Fruit fly (Drosophila melanogaster) whole organism, embryonic: ENCODE data around the gene CG31883.
A peak's percentile ranks its signal among the peaks of the same experiment; 100 is the strongest.

ENCODE experiments used
- Blimp-1 ChIP-seq: fragments of 200-800 bp; sonication (Bioruptor generic); optimal IDR thresholded peaks from 3 replicates; lab custom pipeline; 2018; ENCODE audit warnings: missing biosample characterization, missing genetic modification characterization, mild to moderate bottlenecking, moderate library complexity, missing genetic modification reagents
- Bteb2 ChIP-seq: fragments of 200-800 bp; sonication (Bioruptor generic); optimal IDR thresholded peaks from 2 replicates; lab custom pipeline; 2016; ENCODE audit warnings: missing biosample characterization, missing genetic modification characterization
- CG10274 ChIP-seq: fragments of 200-800 bp; sonication (Bioruptor generic); optimal IDR thresholded peaks from 3 replicates; lab custom pipeline; 2017; ENCODE audit warnings: missing biosample characterization, mild to moderate bottlenecking, missing genetic modification characterization
- CG11085 ChIP-seq: fragments of 200-800 bp; sonication (Bioruptor generic); IDR thresholded peaks from 2 replicates; pipeline ENCODE4 v1.3.6; 2022; ENCODE audit warnings: missing biosample characterization, missing genetic modification characterization
- CG11247 ChIP-seq: fragments of 200-800 bp; sonication (Bioruptor generic); IDR thresholded peaks from 2 replicates; pipeline ENCODE4 v1.3.6; 2022; ENCODE audit warnings: missing biosample characterization, missing genetic modification characterization
- CG14441 ChIP-seq: fragments of 200-800 bp; sonication (Bioruptor generic); IDR thresholded peaks from 2 replicates; pipeline ENCODE4 v1.3.6; 2022; ENCODE audit warnings: missing biosample characterization, missing genetic modification characterization
- CG14710 ChIP-seq: fragments of 200-800 bp; sonication (Bioruptor generic); optimal IDR thresholded peaks from 3 replicates; lab custom pipeline; 2019; ENCODE audit warnings: missing biosample characterization, mild to moderate bottlenecking, missing genetic modification characterization, moderate library complexity
- CG1603 ChIP-seq: fragments of 200-800 bp; sonication (Bioruptor generic); optimal IDR thresholded peaks from 2 replicates; lab custom pipeline; 2019; ENCODE audit warnings: missing biosample characterization, mild to moderate bottlenecking, missing genetic modification characterization, moderate library complexity
- CG17359 ChIP-seq: fragments of 200-800 bp; sonication (Bioruptor generic); optimal IDR thresholded peaks from 3 replicates; lab custom pipeline; 2018; ENCODE audit warnings: missing biosample characterization, mild to moderate bottlenecking, missing genetic modification characterization, moderate library complexity
- CG18599 ChIP-seq: fragments of 200-800 bp; sonication (Bioruptor generic); optimal IDR thresholded peaks from 3 replicates; lab custom pipeline; 2017; ENCODE audit warnings: missing biosample characterization, missing genetic modification characterization, mild to moderate bottlenecking, moderate library complexity, missing genetic modification reagents
- CG30020 ChIP-seq: fragments of 200-800 bp; optimal IDR thresholded peaks from 2 replicates; lab custom pipeline; 2019; ENCODE audit warnings: missing biosample characterization, mild to moderate bottlenecking, missing genetic modification characterization, moderate library complexity
- CG30431 ChIP-seq: fragments of 200-800 bp; sonication (Bioruptor generic); optimal IDR thresholded peaks from 2 replicates; lab custom pipeline; 2017; ENCODE audit warnings: missing biosample characterization, missing genetic modification characterization
- CG32767 ChIP-seq: fragments of 200-800 bp; sonication (Bioruptor generic); IDR thresholded peaks from 2 replicates; pipeline ENCODE4 v1.3.6; 2022; ENCODE audit warnings: missing biosample characterization, missing genetic modification characterization
- CG34224 ChIP-seq: fragments of 200-800 bp; sonication (Bioruptor generic); IDR thresholded peaks from 3 replicates; pipeline ENCODE4 v1.3.6; 2022; ENCODE audit warnings: missing biosample characterization, missing genetic modification characterization; ENCODE audit not compliant: partially characterized antibody
- CG6254 ChIP-seq: fragments of 200-800 bp; sonication (Bioruptor generic); optimal IDR thresholded peaks from 3 replicates; lab custom pipeline; 2017; ENCODE audit warnings: mild to moderate bottlenecking, missing biosample characterization, missing genetic modification reagents, missing genetic modification characterization
- CG6272 ChIP-seq: fragments of 200-800 bp; sonication (Bioruptor generic); IDR thresholded peaks from 2 replicates; pipeline ENCODE4 v1.3.6; 2022; ENCODE audit warnings: missing biosample characterization, missing genetic modification characterization
- Doc3 ChIP-seq: fragments of 200-800 bp; sonication (Bioruptor generic); IDR thresholded peaks from 3 replicates; pipeline ENCODE4 v1.3.6; 2022; ENCODE audit warnings: missing biosample characterization, missing genetic modification characterization; ENCODE audit not compliant: partially characterized antibody
- Drgx ChIP-seq: fragments of 200-800 bp; sonication (Bioruptor generic); IDR thresholded peaks from 2 replicates; pipeline ENCODE4 v1.3.6; 2022; ENCODE audit warnings: missing biosample characterization, missing genetic modification characterization
- Hmr ChIP-seq: fragments of 200-800 bp; sonication (Bioruptor generic); optimal IDR thresholded peaks from 3 replicates; lab custom pipeline; 2017; ENCODE audit warnings: mild to moderate bottlenecking, missing biosample characterization, missing genetic modification reagents, missing genetic modification characterization
- Med ChIP-seq: fragments of 200-800 bp; sonication (Bioruptor generic); peaks from one replicate; lab custom pipeline; 2016; ENCODE audit warnings: missing biosample characterization, missing genetic modification characterization, mild to moderate bottlenecking, inconsistent platforms, moderate library complexity
- Poxn ChIP-seq: fragments of 200-800 bp; sonication (Bioruptor generic); IDR thresholded peaks from 2 replicates; pipeline ENCODE4 v1.3.6; 2022; ENCODE audit warnings: missing biosample characterization, missing genetic modification characterization
- Rfx ChIP-seq: fragments of 200-800 bp; sonication (Bioruptor generic); IDR thresholded peaks from 2 replicates; pipeline ENCODE4 v1.3.6; 2022; ENCODE audit warnings: missing biosample characterization, missing genetic modification characterization
- Rx ChIP-seq: fragments of 200-800 bp; sonication (Bioruptor generic); IDR thresholded peaks from 2 replicates; pipeline ENCODE4 v1.3.6; 2022; ENCODE audit warnings: missing biosample characterization, missing genetic modification characterization
- Side ChIP-seq: fragments of 200-800 bp; sonication (Bioruptor generic); optimal IDR thresholded peaks from 2 replicates; lab custom pipeline; 2016; ENCODE audit warnings: missing biosample characterization, missing genetic modification characterization
- Six4 ChIP-seq: fragments of 200-800 bp; sonication (Bioruptor generic); optimal IDR thresholded peaks from 2 replicates; lab custom pipeline; 2016; ENCODE audit warnings: missing biosample characterization, missing genetic modification characterization
- Sox100B ChIP-seq: fragments of 200-800 bp; sonication (Bioruptor generic); optimal IDR thresholded peaks from 3 replicates; lab custom pipeline; 2018; ENCODE audit warnings: missing biosample characterization, mild to moderate bottlenecking, missing genetic modification characterization
- Sox102F ChIP-seq: fragments of 200-800 bp; sonication (Bioruptor generic); optimal IDR thresholded peaks from 2 replicates; lab custom pipeline; 2018; ENCODE audit warnings: missing biosample characterization, mild to moderate bottlenecking, missing genetic modification characterization, moderate library complexity
- ara ChIP-seq: fragments of 200-800 bp; sonication (Bioruptor generic); IDR thresholded peaks from 2 replicates; pipeline ENCODE4 v1.3.6; 2022; ENCODE audit warnings: missing biosample characterization, missing genetic modification characterization
- ci ChIP-seq: fragments of 200-800 bp; sonication (Bioruptor generic); IDR thresholded peaks from 3 replicates; pipeline ENCODE4 v1.3.6; 2022; ENCODE audit warnings: missing biosample characterization, missing genetic modification characterization
- crol ChIP-seq: fragments of 200-800 bp; sonication (Bioruptor generic); IDR thresholded peaks from 2 replicates; pipeline ENCODE4 v1.3.6; 2022; ENCODE audit warnings: missing biosample characterization, missing genetic modification characterization
- disco-r ChIP-seq: fragments of 200-800 bp; sonication (Bioruptor generic); optimal IDR thresholded peaks from 2 replicates; lab custom pipeline; 2016; ENCODE audit warnings: missing biosample characterization, missing genetic modification characterization
- dmrt99B ChIP-seq: fragments of 200-800 bp; sonication (Bioruptor generic); optimal IDR thresholded peaks from 2 replicates; lab custom pipeline; 2018; ENCODE audit warnings: missing biosample characterization, mild to moderate bottlenecking, missing genetic modification characterization, moderate library complexity
- fd64A ChIP-seq: fragments of 200-800 bp; sonication (Bioruptor generic); optimal IDR thresholded peaks from 3 replicates; lab custom pipeline; 2018; ENCODE audit warnings: missing biosample characterization, mild to moderate bottlenecking, missing genetic modification characterization
- hkb ChIP-seq, 2 experiments: fragments of 200-800 bp in 1 of 2; fragments of >200 bp in 1 of 2; sonication (Bioruptor generic) in 1 of 2; IDR thresholded peaks in 1 of 2; optimal IDR thresholded peaks in 1 of 2; 2 replicates each; pipeline versions ENCODE4 v1.3.6 to Lab custom; 2017 to 2022; ENCODE audit warnings: missing biosample characterization in 1 of 2, missing genetic modification characterization in 1 of 2
- ind ChIP-seq: fragments of 200-800 bp; sonication (Bioruptor generic); optimal IDR thresholded peaks from 3 replicates; lab custom pipeline; 2016; ENCODE audit warnings: missing biosample characterization, missing genetic modification characterization
- knrl ChIP-seq: fragments of 200-800 bp; sonication (Bioruptor generic); IDR thresholded peaks from 3 replicates; pipeline ENCODE4 v1.3.6; 2022; ENCODE audit warnings: missing biosample characterization, missing genetic modification characterization; ENCODE audit not compliant: partially characterized antibody
- lab ChIP-seq: fragments of 200-800 bp; sonication (Bioruptor generic); optimal IDR thresholded peaks from 3 replicates; lab custom pipeline; 2017; ENCODE audit warnings: missing biosample characterization, missing genetic modification characterization, mild to moderate bottlenecking, moderate library complexity, missing genetic modification reagents
- nom ChIP-seq: fragments of 200-800 bp; sonication (Bioruptor generic); optimal IDR thresholded peaks from 2 replicates; lab custom pipeline; 2017; ENCODE audit warnings: missing biosample characterization, missing genetic modification characterization, mild to moderate bottlenecking, moderate library complexity, missing genetic modification reagents
- pfk ChIP-seq: fragments of 200-800 bp; sonication (Bioruptor generic); optimal IDR thresholded peaks from 2 replicates; lab custom pipeline; 2018; ENCODE audit warnings: missing biosample characterization, mild to moderate bottlenecking, missing genetic modification characterization, moderate library complexity
- pho ChIP-seq: fragments of 200-800 bp; sonication (Bioruptor generic); optimal IDR thresholded peaks from 2 replicates; lab custom pipeline; 2016; ENCODE audit warnings: missing biosample characterization, missing genetic modification characterization
- ro ChIP-seq: fragments of 200-800 bp; sonication (Bioruptor generic); IDR thresholded peaks from 2 replicates; pipeline ENCODE4 v1.3.6; 2022; ENCODE audit warnings: missing biosample characterization, missing genetic modification characterization
- sc ChIP-seq, 3 experiments: fragments of >200 bp in 2 of 3; fragments of 200-800 bp in 1 of 3; sonication (Bioruptor generic) in 1 of 3; optimal IDR thresholded peaks; 2 replicates in 2 of 3; 3 replicates in 1 of 3; lab custom pipeline; 2017; ENCODE audit warnings: mild to moderate bottlenecking in 1 of 3, missing biosample characterization in 1 of 3, missing genetic modification characterization in 1 of 3, missing genetic modification reagents in 1 of 3
- scrt ChIP-seq: fragments of 200-800 bp; sonication (Bioruptor generic); optimal IDR thresholded peaks from 2 replicates; lab custom pipeline; 2018; ENCODE audit warnings: missing biosample characterization, mild to moderate bottlenecking, missing genetic modification characterization, moderate library complexity
- sens-2 ChIP-seq: fragments of 200-800 bp; sonication (Bioruptor generic); IDR thresholded peaks from 2 replicates; pipeline ENCODE4 v1.3.6; 2022; ENCODE audit warnings: missing biosample characterization, missing genetic modification characterization
- tll ChIP-seq, 2 experiments: fragments of 200-800 bp in 1 of 2; fragments of >200 bp in 1 of 2; sonication (Bioruptor generic) in 1 of 2; optimal IDR thresholded peaks; 2 replicates each; lab custom pipeline; 2017 to 2019; ENCODE audit warnings: missing biosample characterization in 2 of 2, missing genetic modification characterization in 2 of 2, mild to moderate bottlenecking in 1 of 2, moderate library complexity in 1 of 2
- vvl ChIP-seq: fragments of 200-800 bp; sonication (Bioruptor generic); IDR thresholded peaks from 2 replicates; pipeline ENCODE4 v1.3.6; 2022; ENCODE audit warnings: missing biosample characterization, missing genetic modification characterization
- yki ChIP-seq: fragments of >200 bp; optimal IDR thresholded peaks from 3 replicates; lab custom pipeline; 2018
- zfh1 ChIP-seq: fragments of 200-800 bp; sonication (Bioruptor generic); IDR thresholded peaks from 3 replicates; pipeline ENCODE4 v1.3.6; 2022; ENCODE audit warnings: missing biosample characterization, missing genetic modification characterization

The CG31883 gene

dm6 chr2L:9497285-9497660 lies 31.0 kb upstream of the CG31883 start (continued):
- peak; percentile 12 for TF ChIP-seq CG1603 (tag; lab: Kevin White, UChicago)
- TF ChIP-seq ci (GFP tag; lab: Robert Waterston, UW): peak; percentile 66; the same call in 1 of the 3 replicates
- TF ChIP-seq ro (GFP tag; lab: Robert Waterston, UW): no peak
- peak; percentile 83 for TF ChIP-seq Med (GFP tag; lab: Kevin White, UChicago)
- peak; percentile 17 for TF ChIP-seq lab
- no peak for TF ChIP-seq knrl
- TF ChIP-seq hkb (optimal IDR thresholded peaks at IDR 0.05; lab: Kevin White, UChicago): no peak
- TF ChIP-seq hkb (GFP tag; IDR thresholded peaks at IDR 0.05; lab: Robert Waterston, UW): 0 out of 2 replicates have a peak, but pooled peaks have one; percentile 26
- no peak for TF ChIP-seq CG34224 (GFP tag; lab: Robert Waterston, UW)
- no peak for TF ChIP-seq Sox100B (GFP tag; lab: Kevin White, UChicago)
- no peak for TF ChIP-seq pho (GFP tag; lab: Kevin White, UChicago)
- peak; percentile 52 for TF ChIP-seq fd64A (GFP tag; lab: Kevin White, UChicago)
- no peak for TF ChIP-seq ind
- TF ChIP-seq sens-2: no peak
- peak; percentile 34 for TF ChIP-seq Side (GFP tag; lab: Kevin White, UChicago)
- 0 out of 2 replicates have a peak, but pooled peaks have one; percentile 31 for TF ChIP-seq ara
- TF ChIP-seq scrt (GFP tag; lab: Kevin White, UChicago): no peak
- TF ChIP-seq zfh1: peak; percentile 45; the same call in 1 of the 3 replicates
- TF ChIP-seq tll (GFP tag; optimal IDR thresholded peaks at IDR 0.05; lab: Kevin White, UChicago): peak in 1 of 2 experiments; percentile 9
- peak; percentile 29 for TF ChIP-seq CG17359 (tag; lab: Kevin White, UChicago)
- TF ChIP-seq Hmr (GFP tag; lab: Kevin White, UChicago): no peak
- no peak for TF ChIP-seq CG10274 (GFP tag; lab: Kevin White, UChicago)
- no peak for TF ChIP-seq CG14441
- peak; percentile 0 for TF ChIP-seq dmrt99B (tag; lab: Kevin White, UChicago)
- TF ChIP-seq crol (GFP tag; lab: Robert Waterston, UW): peak; percentile 73; the same call in 1 of the 2 replicates
- peak; percentile 14 for TF ChIP-seq CG6254 (GFP tag; lab: Kevin White, UChicago)
- no peak for TF ChIP-seq nom (GFP tag; lab: Kevin White, UChicago)
- TF ChIP-seq CG30431: no peak
- TF ChIP-seq vvl (GFP tag; lab: Robert Waterston, UW): peak; percentile 30; the same call in 1 of the 2 replicates
- no peak for TF ChIP-seq CG11247 (GFP tag; lab: Robert Waterston, UW)
- TF ChIP-seq Rfx: 0 out of 2 replicates have a peak, but pooled peaks have one; percentile 20
- TF ChIP-seq Drgx (GFP tag; lab: Robert Waterston, UW): 0 out of 2 replicates have a peak, but pooled peaks have one; percentile 16
- no peak for TF ChIP-seq Doc3 (GFP tag; lab: Robert Waterston, UW)
- no peak for TF ChIP-seq CG11085 (GFP tag; lab: Robert Waterston, UW)
- peak; percentile 17 for TF ChIP-seq Blimp-1 (GFP tag; lab: Kevin White, UChicago)
- TF ChIP-seq Sox102F: no peak

dm6 chr2L:9498185-9498984 lies 29.9 kb upstream of the CG31883 start:
- TF ChIP-seq Rx (GFP tag; lab: Robert Waterston, UW) (no peak), Bteb2 (GFP tag; lab: Kevin White, UChicago) (no peak), pfk (no peak), CG14710 (peak; percentile 47), yki (lab: Kevin White, UChicago) (no peak), CG18599 (peak; percentile 75), CG32767 (GFP tag; lab: Robert Waterston, UW) (peak; percentile 59; the same call in 1 of the 2 replicates), CG6272 (GFP tag; lab: Robert Waterston, UW) (0 out of 2 replicates have a peak, but pooled peaks have one; percentile 30), Six4 (peak; percentile 32), CG30020 (tag; lab: Kevin White, UChicago) (no peak), sc (optimal IDR thresholded peaks at IDR 0.05; lab: Kevin White, UChicago) (no peak), sc (GFP tag; optimal IDR thresholded peaks at IDR 0.05; lab: Kevin White, UChicago) (peak; percentile 24), disco-r (GFP tag; lab: Kevin White, UChicago) (no peak), Poxn (GFP tag; lab: Robert Waterston, UW) (no peak), CG11085 (GFP tag; lab: Robert Waterston, UW) (no peak)
